Worm (Caenorhabditis elegans) whole organism, midembryonic: Measurements from ENCODE around the gene K03A11.6.

Experiments used
- flt-1 ChIP-seq: fragments of 200-800 bp; sonication (Bioruptor generic); IDR thresholded peaks from 2 replicates; pipeline ENCODE4 v1.3.6; 2022; ENCODE audit warnings: missing genetic modification characterization, missing compliant biosample characterization
- tab-1 ChIP-seq: fragments of 200-800 bp; sonication (Bioruptor generic); IDR thresholded peaks from 2 replicates; pipeline ENCODE4 v1.3.6; 2022; ENCODE audit warnings: missing genetic modification characterization, missing compliant biosample characterization

DNA sequence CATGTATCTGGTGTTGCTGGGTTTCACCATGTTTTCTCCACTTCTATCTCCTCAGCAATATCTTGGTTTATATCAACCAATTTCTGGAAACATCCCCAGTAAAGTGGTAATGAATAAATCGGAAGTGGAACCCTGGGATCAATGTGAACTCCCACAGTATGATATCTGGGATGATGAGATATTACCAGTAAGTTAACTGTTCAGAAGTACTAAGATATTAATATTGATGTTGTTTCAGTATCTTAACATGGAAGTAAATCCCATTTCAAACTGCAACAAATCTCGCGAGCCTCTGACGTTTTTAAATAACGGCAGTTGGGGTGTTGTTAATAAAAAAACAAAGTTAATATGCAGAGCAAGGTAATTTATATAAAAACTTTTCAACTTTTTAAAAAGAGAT, 35.5 kb downstream of the K03A11.6 start:
- no peak for TF ChIP-seq tab-1 (GFP tag; lab: Robert Waterston, UW)
- TF ChIP-seq flt-1 (GFP tag; lab: Robert Waterston, UW), result no peak
